Fruit fly (Drosophila melanogaster): Measurements from ENCODE around the gene CG32756.

The CG32756 gene

DNA sequence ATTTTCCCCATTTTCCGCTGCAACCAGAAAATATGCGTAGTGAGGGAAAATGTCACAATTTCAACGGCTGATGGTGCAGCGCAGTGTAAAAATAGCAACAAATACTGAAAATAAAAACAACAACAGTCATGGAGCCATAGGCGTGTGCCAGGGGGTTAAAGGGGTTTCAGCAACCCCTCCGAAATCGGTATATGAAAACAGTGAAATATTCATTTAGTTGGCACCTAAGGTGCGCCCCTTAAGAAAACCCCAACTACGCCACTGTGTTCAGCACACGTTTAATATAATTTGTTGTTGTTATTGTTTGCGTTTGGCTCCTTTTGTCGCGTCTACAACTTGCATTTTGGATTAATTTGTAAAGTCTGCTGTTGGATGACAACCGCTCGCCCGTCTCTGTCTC, 26.5 kb downstream of the CG32756 start (continued):
- TF ChIP-seq fkh (GFP tag; optimal IDR thresholded peaks at IDR 0.05) = no peak
- TF ChIP-seq CG6854 (GFP tag; optimal IDR thresholded peaks at IDR 0.05) = no peak
- peak; percentile 49 for TF ChIP-seq Smox (GFP tag; optimal IDR thresholded peaks at IDR 0.05)
- TF ChIP-seq fd59A (GFP tag; optimal IDR thresholded peaks at IDR 0.05) = peak; percentile 64
- peak; percentile 33 for TF ChIP-seq CG9139 (GFP tag; optimal IDR thresholded peaks at IDR 0.05)
- no peak for TF ChIP-seq CG6276 (GFP tag; optimal IDR thresholded peaks at IDR 0.05)
- peak; percentile 66 for TF ChIP-seq CG10669 (GFP tag; optimal IDR thresholded peaks at IDR 0.05)
- TF ChIP-seq Eip78C (GFP tag) = peak; percentile 86
- no peak for TF ChIP-seq fd85E (GFP tag; optimal IDR thresholded peaks at IDR 0.05)
- peak; percentile 78 for TF ChIP-seq CG4318 (GFP tag; optimal IDR thresholded peaks at IDR 0.05)
- peak; percentile 77 for TF ChIP-seq achi (GFP tag; optimal IDR thresholded peaks at IDR 0.05)
- peak; percentile 93 for TF ChIP-seq eg (GFP tag; IDR thresholded peaks at IDR 0.05)
- peak; percentile 41 for TF ChIP-seq Sox102F (GFP tag; optimal IDR thresholded peaks at IDR 0.05)
- peak; percentile 71 for TF ChIP-seq CG1621 (tag; optimal IDR thresholded peaks at IDR 0.05)
- TF ChIP-seq CG11294 (GFP tag; IDR thresholded peaks at IDR 0.05) = peak; percentile 55
- peak; percentile 80 for TF ChIP-seq pdm3 (GFP tag; optimal IDR thresholded peaks at IDR 0.05)
- peak; percentile 59 for TF ChIP-seq lz (GFP tag; optimal IDR thresholded peaks at IDR 0.05)
- peak; percentile 86 for TF ChIP-seq dac (GFP tag; optimal IDR thresholded peaks at IDR 0.05)
- no peak for TF ChIP-seq Blimp-1 (GFP tag; optimal IDR thresholded peaks at IDR 0.05)
- TF ChIP-seq Gug (GFP tag; IDR thresholded peaks at IDR 0.05) = peak; percentile 82
- no peak for TF ChIP-seq vri (GFP tag; optimal IDR thresholded peaks at IDR 0.05)
- TF ChIP-seq acj6 (GFP tag; optimal IDR thresholded peaks at IDR 0.05) = peak; percentile 66
- peak; percentile 51 for TF ChIP-seq dsx (GFP tag; optimal IDR thresholded peaks at IDR 0.05; ENCODE audit: poor library complexity, severe bottlenecking)
- peak; percentile 59 for TF ChIP-seq esn (GFP tag; optimal IDR thresholded peaks at IDR 0.05)
- peak; percentile 55 for TF ChIP-seq topi (GFP tag; optimal IDR thresholded peaks at IDR 0.05)
- peak; percentile 67 for TF ChIP-seq CG3032 (tag; optimal IDR thresholded peaks at IDR 0.05)
- peak; percentile 36 for TF ChIP-seq CG16779 (tag; optimal IDR thresholded peaks at IDR 0.05)
- TF ChIP-seq spab (GFP tag; optimal IDR thresholded peaks at IDR 0.05) = peak; percentile 50
- peak; percentile 35 for TF ChIP-seq Sox15 (GFP tag; optimal IDR thresholded peaks at IDR 0.05)
- peak; percentile 21 for TF ChIP-seq Hr38 (GFP tag; optimal IDR thresholded peaks at IDR 0.05)

DNA sequence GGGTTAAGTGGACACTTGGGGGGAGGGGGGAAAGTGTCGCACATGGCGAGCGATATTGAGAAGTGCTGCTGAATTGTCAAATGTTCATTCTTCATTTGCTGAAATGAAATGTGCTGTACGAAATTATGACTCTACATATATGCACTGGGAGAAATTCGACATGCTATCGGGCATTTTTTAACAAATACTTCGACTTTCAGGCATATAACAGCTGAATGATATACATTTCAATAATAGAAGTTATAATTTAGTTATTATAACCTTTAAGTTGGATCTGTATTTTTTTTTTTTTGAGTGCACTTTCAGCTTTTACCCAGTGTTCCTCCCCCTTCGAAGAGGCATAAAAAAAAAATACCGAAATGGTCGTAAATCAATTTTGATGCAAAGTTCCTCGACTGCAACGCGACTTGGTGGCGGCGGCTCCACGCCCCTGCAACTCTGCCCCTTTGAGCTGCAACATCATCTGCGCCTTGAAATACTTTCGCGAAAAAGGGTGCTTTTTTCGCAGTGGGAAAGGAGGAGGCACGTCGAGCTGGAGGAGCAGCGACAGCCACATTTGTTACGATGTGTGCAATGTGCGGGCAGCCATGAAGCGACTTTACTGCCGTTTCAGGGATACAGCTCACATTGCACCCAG, 28.0 kb downstream of the CG32756 start:
- TF ChIP-seq CG6854 (GFP tag; optimal IDR thresholded peaks at IDR 0.05) (no peak), CG11762 (GFP tag; optimal IDR thresholded peaks at IDR 0.05; ENCODE audit: insufficient read depth) (peak; percentile 58), Blimp-1 (GFP tag; optimal IDR thresholded peaks at IDR 0.05) (peak; percentile 35), CG6163 (GFP tag; IDR thresholded peaks at IDR 0.05) (peak; percentile 93), CG11294 (GFP tag; IDR thresholded peaks at IDR 0.05) (0 out of 2 replicates have a peak, but pooled peaks have one; percentile 13), CG8632 (GFP tag; optimal IDR thresholded peaks at IDR 0.05) (peak; percentile 74), CG10631 (GFP tag; optimal IDR thresholded peaks at IDR 0.05) (peak; percentile 76), CG1621 (tag; optimal IDR thresholded peaks at IDR 0.05) (peak; percentile 70), Met (GFP tag; optimal IDR thresholded peaks at IDR 0.05) (peak; percentile 68), CG31627 (GFP tag; optimal IDR thresholded peaks at IDR 0.05) (peak; percentile 76), fd85E (GFP tag; optimal IDR thresholded peaks at IDR 0.05) (peak; percentile 37), CG15336 (GFP tag; IDR thresholded peaks at IDR 0.05) (peak; percentile 66), pdm3 (GFP tag; optimal IDR thresholded peaks at IDR 0.05) (peak; percentile 77), Lpt (GFP tag; optimal IDR thresholded peaks at IDR 0.05) (peak; percentile 16), Hr39 (GFP tag; optimal IDR thresholded peaks at IDR 0.05) (peak; percentile 72), CG11902 (GFP tag; optimal IDR thresholded peaks at IDR 0.05) (peak; percentile 34), dac (GFP tag; optimal IDR thresholded peaks at IDR 0.05) (peak; percentile 16), Eip93F (GFP tag; optimal IDR thresholded peaks at IDR 0.05) (no peak), CG6808 (GFP tag; optimal IDR thresholded peaks at IDR 0.05) (peak; percentile 65), svp (GFP tag) (peak; percentile 79), CG9139 (GFP tag; optimal IDR thresholded peaks at IDR 0.05) (peak; percentile 31), Hr38 (GFP tag; optimal IDR thresholded peaks at IDR 0.05) (no peak), salr (GFP tag; optimal IDR thresholded peaks at IDR 0.05) (peak; percentile 61 to 63), CG4318 (GFP tag; optimal IDR thresholded peaks at IDR 0.05) (peak; percentile 9), Sox102F (GFP tag; optimal IDR thresholded peaks at IDR 0.05) (peak; percentile 79), Sox14 (GFP tag; optimal IDR thresholded peaks at IDR 0.05) (peak; percentile 62), CG10669 (GFP tag; optimal IDR thresholded peaks at IDR 0.05) (peak; percentile 75), OdsH (GFP tag; optimal IDR thresholded peaks at IDR 0.05) (peak; percentile 77), Eip75B (GFP tag; optimal IDR thresholded peaks at IDR 0.05) (peak; percentile 5), spab (GFP tag; optimal IDR thresholded peaks at IDR 0.05) (peak; percentile 57), lz (GFP tag; optimal IDR thresholded peaks at IDR 0.05) (peak; percentile 55), Hr4 (GFP tag; optimal IDR thresholded peaks at IDR 0.05) (peak; percentile 9)

Measured in whole organism, prepupa.